Fruit fly (Drosophila melanogaster) whole organism, prepupa: ENCODE data around the gene CG14693.

Source experiments
- Eip75B ChIP-seq: fragments of 200-800 bp; sonication (Bioruptor generic); optimal IDR thresholded peaks from 3 replicates; lab custom pipeline; 2016; ENCODE audit warnings: missing biosample characterization, missing genetic modification characterization
- Sox14 ChIP-seq: fragments of 200-800 bp; sonication (Bioruptor generic); optimal IDR thresholded peaks from 3 replicates; lab custom pipeline; 2016; ENCODE audit warnings: missing biosample characterization, missing genetic modification characterization
- Sox15 ChIP-seq: fragments of 200-800 bp; sonication (Bioruptor generic); optimal IDR thresholded peaks from 3 replicates; lab custom pipeline; 2016; ENCODE audit warnings: missing biosample characterization, missing genetic modification characterization

- TF ChIP-seq Eip75B (GFP tag; lab: Kevin White, UChicago) (no peak), Sox14 (GFP tag; lab: Kevin White, UChicago) (no peak), Sox15 (no peak)
Observed at dm6 chr3R:10852232-10852774, 37.5 kb upstream of the CG14693 start, which contains the start of gene CG4565.
